Fruit fly (Drosophila melanogaster): ENCODE data around the gene CG15533.
A peak's percentile ranks its signal among the peaks of the same experiment; 100 is the strongest.

The CG15533 gene

DNA sequence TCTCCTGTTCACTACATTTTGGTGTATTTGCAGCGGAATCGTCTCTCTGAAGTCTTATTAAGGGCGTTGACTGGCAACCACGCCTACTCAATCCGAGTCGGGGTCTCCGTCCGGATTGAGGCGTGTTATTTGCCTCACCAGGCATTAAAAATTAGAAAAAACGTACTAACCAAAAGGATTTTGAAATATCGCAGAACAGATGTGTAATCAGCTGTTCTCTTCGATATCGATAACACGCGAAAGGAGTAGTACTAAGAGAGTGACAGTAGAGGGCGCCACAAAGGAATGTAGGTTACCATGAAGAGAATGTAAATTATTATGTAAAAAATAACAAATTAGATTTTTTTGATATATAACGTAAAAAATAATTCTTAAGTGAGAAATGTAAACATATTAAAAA, 3.6 kb upstream of the CG15533 start, which contains the start of gene CG15536 (continued):
- TF ChIP-seq knrl (GFP tag; IDR thresholded peaks at IDR 0.05; ENCODE audit: partially characterized antibody): peak; percentile 47; the same call in 2 of the 3 replicates
- no peak for TF ChIP-seq CG13624 (GFP tag; optimal IDR thresholded peaks at IDR 0.05)
- TF ChIP-seq chn (GFP tag; optimal IDR thresholded peaks at IDR 0.05): no peak
- TF ChIP-seq Vsx1 (GFP tag; optimal IDR thresholded peaks at IDR 0.05): no peak
- TF ChIP-seq Ada2b (GFP tag; IDR thresholded peaks at IDR 0.05): no peak
- TF ChIP-seq CG18599 (GFP tag; optimal IDR thresholded peaks at IDR 0.05): no peak
- TF ChIP-seq tgo (GFP tag; IDR thresholded peaks at IDR 0.05): no peak
- 0 out of 3 replicates have a peak, but pooled peaks have one; percentile 12 for TF ChIP-seq Opbp (GFP tag; IDR thresholded peaks at IDR 0.05; ENCODE audit: partially characterized antibody)
- TF ChIP-seq eve (GFP tag; optimal IDR thresholded peaks at IDR 0.05): no peak
- TF ChIP-seq CG34224 (GFP tag; IDR thresholded peaks at IDR 0.05; ENCODE audit: partially characterized antibody): peak; percentile 76
- peak; percentile 42; the same call in 1 of the 3 replicates for TF ChIP-seq CG34422 (GFP tag; IDR thresholded peaks at IDR 0.05)
- peak; percentile 22 for TF ChIP-seq CG14710 (tag; optimal IDR thresholded peaks at IDR 0.05)
- no peak for TF ChIP-seq CG30020 (tag; optimal IDR thresholded peaks at IDR 0.05)
- TF ChIP-seq tx (GFP tag; optimal IDR thresholded peaks at IDR 0.05): no peak
- no peak for TF ChIP-seq ken (GFP tag; IDR thresholded peaks at IDR 0.05)
- TF ChIP-seq CG4360 (GFP tag; IDR thresholded peaks at IDR 0.05): no peak
- TF ChIP-seq CG9797 (GFP tag; optimal IDR thresholded peaks at IDR 0.05): no peak
- TF ChIP-seq CG17385 (GFP tag; optimal IDR thresholded peaks at IDR 0.05): no peak
- TF ChIP-seq pita (GFP tag; optimal IDR thresholded peaks at IDR 0.05): no peak
- TF ChIP-seq CG15269 (tag; optimal IDR thresholded peaks at IDR 0.05): no peak
- TF ChIP-seq CG17802 (tag; optimal IDR thresholded peaks at IDR 0.05): no peak
- no peak for TF ChIP-seq sob (GFP tag; IDR thresholded peaks at IDR 0.05)
- TF ChIP-seq fu2 (GFP tag; optimal IDR thresholded peaks at IDR 0.05): no peak
- TF ChIP-seq al (GFP tag; IDR thresholded peaks at IDR 0.05): no peak
- peak; percentile 77 for TF ChIP-seq Bgb (GFP tag; IDR thresholded peaks at IDR 0.05; ENCODE audit: partially characterized antibody)
- TF ChIP-seq CG12942 (GFP tag; optimal IDR thresholded peaks at IDR 0.05): no peak
- no peak for TF ChIP-seq CG8089 (GFP tag; optimal IDR thresholded peaks at IDR 0.05)
- TF ChIP-seq MBD-R2 (GFP tag; IDR thresholded peaks at IDR 0.05): peak; percentile 93
- peak; percentile 63 for TF ChIP-seq BEAF-32 (GFP tag; optimal IDR thresholded peaks at IDR 0.05)
- no peak for TF ChIP-seq NC2α (GFP tag; optimal IDR thresholded peaks at IDR 0.05)
- peak; percentile 71; the same call in 2 of the 4 replicates for TF ChIP-seq chinmo (GFP tag; IDR thresholded peaks at IDR 0.05; ENCODE audit: partially characterized antibody)
- TF ChIP-seq CG18476 (GFP tag; optimal IDR thresholded peaks at IDR 0.05): no peak
- no peak for TF ChIP-seq CG16779 (GFP tag; IDR thresholded peaks at IDR 0.05)
- no peak for TF ChIP-seq CG6654 (GFP tag; optimal IDR thresholded peaks at IDR 0.05)
- TF ChIP-seq gce (GFP tag; IDR thresholded peaks at IDR 0.05): no peak
- no peak for TF ChIP-seq Hr51 (GFP tag; optimal IDR thresholded peaks at IDR 0.05)
- peak; percentile 67 for TF ChIP-seq bbx (GFP tag; IDR thresholded peaks at IDR 0.05; ENCODE audit: partially characterized antibody)
- peak; percentile 60 for TF ChIP-seq YL-1 (GFP tag; optimal IDR thresholded peaks at IDR 0.05)
- no peak for TF ChIP-seq CG10366 (GFP tag; IDR thresholded peaks at IDR 0.05)
- TF ChIP-seq Meics (GFP tag; optimal IDR thresholded peaks at IDR 0.05): no peak
- TF ChIP-seq CG9817 (tag; optimal IDR thresholded peaks at IDR 0.05): no peak
- TF ChIP-seq croc (GFP tag; conservative IDR thresholded peaks at IDR 0.05): no peak
- TF ChIP-seq ewg (GFP tag; optimal IDR thresholded peaks at IDR 0.05): no peak
- TF ChIP-seq kay (GFP tag; optimal IDR thresholded peaks at IDR 0.05): no peak
- no peak for TF ChIP-seq gsb (GFP tag; IDR thresholded peaks at IDR 0.05)
- 0 out of 3 replicates have a peak, but pooled peaks have one; percentile 44 for TF ChIP-seq hb (GFP tag; IDR thresholded peaks at IDR 0.05; ENCODE audit: partially characterized antibody)
- TF ChIP-seq CG2116 (GFP tag; optimal IDR thresholded peaks at IDR 0.05): peak; percentile 60
- peak; percentile 6 for TF ChIP-seq CG3995 (GFP tag; optimal IDR thresholded peaks at IDR 0.05)
- no peak for TF ChIP-seq CG10274 (GFP tag; optimal IDR thresholded peaks at IDR 0.05)
- TF ChIP-seq wek (GFP tag; optimal IDR thresholded peaks at IDR 0.05): no peak

Measured in whole organism, embryonic.